Worm (Caenorhabditis elegans) whole organism, L4/young adult: ENCODE measurements around the gene C07A12.7.

ENCODE experiments used
- W03F9.2 ChIP-seq: fragments of 150-350 bp; optimal IDR thresholded peaks from 2 replicates; lab custom pipeline; 2014; ENCODE audit warnings: missing biosample characterization, missing genetic modification characterization
- dao-5 ChIP-seq: sonication (generic microtip); optimal IDR thresholded peaks from 2 replicates; lab custom pipeline; 2016; ENCODE audit warnings: missing genotype, missing genetic modification characterization, moderate library complexity, missing compliant biosample characterization
- him-1 ChIP-seq: sonication (generic microtip); optimal IDR thresholded peaks from 2 replicates; lab custom pipeline; 2016; ENCODE audit warnings: missing genotype, missing genetic modification reagents, missing genetic modification characterization, missing compliant biosample characterization

DNA sequence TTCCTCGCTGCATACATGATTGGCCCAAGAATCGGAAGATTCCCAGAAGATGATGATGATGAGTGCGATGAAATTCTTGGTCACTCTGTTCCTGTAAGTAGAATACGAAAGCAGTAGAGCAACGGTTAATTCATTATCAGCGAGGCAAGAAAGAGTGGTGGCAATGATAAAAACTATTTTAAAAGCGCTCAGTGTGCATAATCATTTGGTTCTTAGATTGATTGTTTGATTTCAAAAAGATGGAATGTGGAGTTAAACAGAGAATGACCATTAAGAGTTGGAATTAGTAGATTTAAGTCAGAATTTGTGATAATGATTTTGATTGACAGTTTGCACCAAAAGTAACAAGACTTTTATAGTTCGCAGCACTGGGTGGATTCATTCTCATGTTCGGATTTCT is 45.2 kb upstream of the C07A12.7 start:
- TF ChIP-seq dao-5 (tag; lab: Kevin White, UChicago) (no peak), W03F9.2 (tag; lab: Kevin White, UChicago) (no peak), him-1 (tag; lab: Kevin White, UChicago) (no peak)
